Worm (Caenorhabditis elegans) whole organism, dauer: ENCODE data around the gene bath-28.

Experiments
- unc-62 ChIP-seq: sonication (generic microtip); optimal IDR thresholded peaks from 2 replicates; lab custom pipeline; 2017; ENCODE audit warnings: missing biosample characterization, missing genetic modification reagents, missing genetic modification characterization

The bath-28 gene

ce11 chrII:3344917-3345316, at the start of gene bath-28:
bath-28 (minus strand) TSS chrII:3344967.
- no peak for TF ChIP-seq unc-62 (GFP tag; lab: Kevin White, UChicago)

ce11 chrII:3387503-3387902, 42.7 kb upstream of the bath-28 start, which contains the start of gene T06D4.6:
T06D4.6 (minus strand) TSS chrII:3387603.
- no peak for TF ChIP-seq unc-62 (GFP tag; lab: Kevin White, UChicago)

ce11 chrII:3385736-3386135, 41.0 kb upstream of the bath-28 start, which contains the start of gene T06D4.2:
T06D4.2 (minus strand) TSS chrII:3385905.
- TF ChIP-seq unc-62 (GFP tag; lab: Kevin White, UChicago): no peak

- no peak for TF ChIP-seq unc-62 (GFP tag; lab: Kevin White, UChicago)
Measured at ce11 chrII:3383116-3383515, 38.3 kb upstream of the bath-28 start.

- no peak for TF ChIP-seq unc-62 (GFP tag; lab: Kevin White, UChicago)
Measured at ce11 chrII:3381510-3381909, 36.7 kb upstream of the bath-28 start, which contains the start of gene T06D4.1. T06D4.1 (plus strand) TSS chrII:3381830.

- no peak for TF ChIP-seq unc-62 (GFP tag; lab: Kevin White, UChicago)
Measured at ce11 chrII:3378275-3378674, 33.5 kb upstream of the bath-28 start, which contains the start of gene Y49F6C.2. Y49F6C.2 (plus strand) TSS chrII:3378575.

ce11 chrII:3376789-3377188, 32.0 kb upstream of the bath-28 start, which contains the start of gene bath-9:
bath-9 (plus strand) TSS chrII:3377089.
- no peak for TF ChIP-seq unc-62 (GFP tag; lab: Kevin White, UChicago)

ce11 chrII:3375302-3375701, 30.5 kb upstream of the bath-28 start:
- TF ChIP-seq unc-62 (GFP tag; lab: Kevin White, UChicago): no peak

ce11 chrII:3374779-3375178, 30.0 kb upstream of the bath-28 start, which contains the start of gene bath-10:
bath-10 (plus strand) TSS chrII:3375079.
- TF ChIP-seq unc-62 (GFP tag; lab: Kevin White, UChicago): no peak

ce11 chrII:3373875-3374274, 29.1 kb upstream of the bath-28 start:
- no peak for TF ChIP-seq unc-62 (GFP tag; lab: Kevin White, UChicago)

- no peak for TF ChIP-seq unc-62 (GFP tag; lab: Kevin White, UChicago)
Measured at ce11 chrII:3371010-3371409, 26.2 kb upstream of the bath-28 start, which contains the start of gene bath-23. bath-23 (plus strand) TSS chrII:3371310.

ce11 chrII:3370061-3370460, 25.3 kb upstream of the bath-28 start, which contains the start of gene Y49F6C.8:
Y49F6C.8 (minus strand) TSS chrII:3370111.
- TF ChIP-seq unc-62 (GFP tag; lab: Kevin White, UChicago): no peak

- no peak for TF ChIP-seq unc-62 (GFP tag; lab: Kevin White, UChicago)
Measured at ce11 chrII:3368097-3368496, 23.3 kb upstream of the bath-28 start, which contains the start of gene Y49F6C.7. Y49F6C.7 (minus strand) TSS chrII:3368197.

ce11 chrII:3367100-3367499, 22.3 kb upstream of the bath-28 start, which contains the start of gene Y49F6C.6:
Y49F6C.6 (minus strand) TSS chrII:3367200.
- TF ChIP-seq unc-62 (GFP tag; lab: Kevin White, UChicago): no peak

ce11 chrII:3358834-3359233, 14.1 kb upstream of the bath-28 start, which contains the start of the genes lido-14 and bath-27:
lido-14 (plus strand) TSS chrII:3359134.
bath-27 (plus strand) TSS chrII:3359139.
- TF ChIP-seq unc-62 (GFP tag; lab: Kevin White, UChicago): no peak

- TF ChIP-seq unc-62 (GFP tag; lab: Kevin White, UChicago): no peak
Measured at ce11 chrII:3349820-3350291, 5.1 kb upstream of the bath-28 start, which contains the start of gene F14D2.8. F14D2.8 (minus strand) TSS chrII:3349870.
